Worm (Caenorhabditis elegans): Measurements from ENCODE around the gene D1014.13.

Gene D1014.13

DNA sequence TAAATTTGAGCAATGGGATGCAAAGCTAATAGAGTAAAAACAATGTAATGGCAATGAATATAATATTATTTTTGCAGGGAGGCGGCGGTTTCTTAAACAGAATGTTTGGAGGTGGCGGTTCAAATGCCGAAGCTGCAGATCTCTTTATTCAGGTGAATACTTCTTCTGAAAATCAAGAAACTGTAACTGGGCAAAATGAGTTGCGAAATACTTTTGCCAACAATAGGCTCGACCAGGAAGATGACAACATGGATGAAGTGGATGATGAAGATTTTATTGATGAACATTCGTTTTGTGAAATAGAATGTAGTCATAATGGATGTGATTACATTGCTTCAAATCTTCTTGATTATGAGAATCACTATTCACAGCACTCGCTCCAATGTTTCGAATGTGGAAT, 14.6 kb upstream of the D1014.13 start:
- no peak for TF ChIP-seq cebp-1 (GFP tag; IDR thresholded peaks at IDR 0.05)
- peak; percentile 59 for TF ChIP-seq cebp-1 (tag; optimal IDR thresholded peaks at IDR 0.05)
- no peak for TF ChIP-seq hlh-12 (tag; optimal IDR thresholded peaks at IDR 0.05)
- no peak for TF ChIP-seq repo-1 (tag; optimal IDR thresholded peaks at IDR 0.05)
- no peak for TF ChIP-seq lag-1 (GFP tag; IDR thresholded peaks at IDR 0.05)
- TF ChIP-seq F52B5.7 (tag; optimal IDR thresholded peaks at IDR 0.05): no peak
- TF ChIP-seq athp-1 (tag; optimal IDR thresholded peaks at IDR 0.05): no peak
- 0 out of 2 replicates have a peak, but pooled peaks have one; percentile 14 for TF ChIP-seq madf-6 (GFP tag; IDR thresholded peaks at IDR 0.05)
- TF ChIP-seq madf-3 (GFP tag; IDR thresholded peaks at IDR 0.05): 0 out of 2 replicates have a peak, but pooled peaks have one; percentile 62
- no peak for TF ChIP-seq ets-4 (GFP tag; optimal IDR thresholded peaks at IDR 0.05)

DNA sequence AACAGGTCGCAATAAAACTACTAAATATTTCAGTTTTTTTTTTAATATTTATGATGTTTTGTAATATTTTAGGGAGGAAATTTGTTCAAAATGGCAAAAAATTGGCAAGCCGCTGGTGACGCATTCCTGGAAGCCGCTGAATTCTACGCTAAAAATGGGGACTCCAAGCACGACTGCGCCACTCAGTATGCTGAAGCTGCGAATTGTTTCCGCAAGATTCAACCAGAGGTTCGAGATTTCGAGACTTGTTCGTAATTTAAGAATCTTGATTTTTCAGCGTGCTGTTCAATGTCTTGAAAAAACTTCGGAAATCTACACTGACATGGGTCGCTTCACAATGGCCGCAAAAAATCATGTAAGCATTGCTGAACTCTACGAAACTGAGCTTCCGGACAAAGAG, 13.8 kb upstream of the D1014.13 start:
- TF ChIP-seq rpc-1 (optimal IDR thresholded peaks at IDR 0.05) (no peak), rpc-1 (tag; optimal IDR thresholded peaks at IDR 0.05) (no peak), mxl-1 (tag; optimal IDR thresholded peaks at IDR 0.05) (no peak), aptf-2 (GFP tag; conservative IDR thresholded peaks at IDR 0.05) (no peak), hmg-20 (GFP tag; IDR thresholded peaks at IDR 0.05) (no peak), F52B5.7 (tag; optimal IDR thresholded peaks at IDR 0.05) (no peak), aptf-3 (GFP tag; IDR thresholded peaks at IDR 0.05) (no peak), F49E8.2 (tag; optimal IDR thresholded peaks at IDR 0.05; ENCODE audit: insufficient read depth) (no peak), ccch-3 (GFP tag; optimal IDR thresholded peaks at IDR 0.05) (no peak), attf-5 (GFP tag; optimal IDR thresholded peaks at IDR 0.05) (no peak), snpc-4 (GFP tag; optimal IDR thresholded peaks at IDR 0.05) (no peak), snpc-4 (tag; optimal IDR thresholded peaks at IDR 0.05) (peak in 1 of 4 experiments; percentile 5), ZK185.1 (tag; optimal IDR thresholded peaks at IDR 0.05; ENCODE audit: poor library complexity, severe bottlenecking) (no peak), somi-1 (GFP tag; optimal IDR thresholded peaks at IDR 0.05) (no peak), die-1 (tag; optimal IDR thresholded peaks at IDR 0.05) (no peak), tbp1 (GFP tag; optimal IDR thresholded peaks at IDR 0.05) (no peak), attf-6 (GFP tag; IDR thresholded peaks at IDR 0.05) (0 out of 2 replicates have a peak, but pooled peaks have one; percentile 33), T26A5.8 (tag; optimal IDR thresholded peaks at IDR 0.05) (no peak), lin-26 (GFP tag; IDR thresholded peaks at IDR 0.05) (0 out of 2 replicates have a peak, but pooled peaks have one; percentile 40), hmg-1.2 (GFP tag; IDR thresholded peaks at IDR 0.05) (0 out of 2 replicates have a peak, but pooled peaks have one; percentile 3), F22D6.2 (tag; optimal IDR thresholded peaks at IDR 0.05) (no peak), zfh-2 (GFP tag; conservative IDR thresholded peaks at IDR 0.05) (no peak), B0336.3 (GFP tag; IDR thresholded peaks at IDR 0.05) (peak; percentile 56; the same call in 1 of the 2 replicates), K12H6.12 (tag; optimal IDR thresholded peaks at IDR 0.05) (no peak), bed-2 (GFP tag; IDR thresholded peaks at IDR 0.05) (no peak), lin-35 (GFP tag; optimal IDR thresholded peaks at IDR 0.05) (no peak), ztf-28 (GFP tag; IDR thresholded peaks at IDR 0.05) (no peak), madf-8 (GFP tag; conservative IDR thresholded peaks at IDR 0.05) (no peak), Y53F4B.3 (GFP tag; IDR thresholded peaks at IDR 0.05) (no peak), C17E4.6 (GFP tag; IDR thresholded peaks at IDR 0.05) (no peak), cebp-1 (GFP tag; IDR thresholded peaks at IDR 0.05) (no peak), cebp-1 (tag; optimal IDR thresholded peaks at IDR 0.05) (peak; percentile 9), nhr-27 (tag; optimal IDR thresholded peaks at IDR 0.05) (no peak), sptf-2 (GFP tag; optimal IDR thresholded peaks at IDR 0.05) (no peak), hsf-1 (GFP tag; IDR thresholded peaks at IDR 0.05) (0 out of 2 replicates have a peak, but pooled peaks have one; percentile 57), unc-130 (GFP tag; optimal IDR thresholded peaks at IDR 0.05) (no peak), ceh-91 (GFP tag; IDR thresholded peaks at IDR 0.05) (no peak), nfyb-1 (GFP tag; IDR thresholded peaks at IDR 0.05) (0 out of 2 replicates have a peak, but pooled peaks have one; percentile 48), ama-1 (optimal IDR thresholded peaks at IDR 0.05) (no peak), ama-1 (GFP tag; optimal IDR thresholded peaks at IDR 0.05) (no peak), rec-8 (tag; optimal IDR thresholded peaks at IDR 0.05) (no peak), ceh-58 (GFP tag; IDR thresholded peaks at IDR 0.05) (no peak)
